Worm (Caenorhabditis elegans): ENCODE results near the gene Y39E4B.11.

Gene Y39E4B.11

ce11 chrIII:13173687-13174086 lies 31.1 kb upstream of the Y39E4B.11 start:
- TF ChIP-seq ztf-4 (tag; optimal IDR thresholded peaks at IDR 0.05) = no peak

- TF ChIP-seq ztf-1 (GFP tag; conservative IDR thresholded peaks at IDR 0.05) (no peak), C34F6.9 (tag; optimal IDR thresholded peaks at IDR 0.05) (no peak), ZK546.5 (tag; optimal IDR thresholded peaks at IDR 0.05) (no peak), dmd-4 (tag; optimal IDR thresholded peaks at IDR 0.05) (no peak), mdl-1 (tag; optimal IDR thresholded peaks at IDR 0.05) (no peak)
Observed at ce11 chrIII:13176876-13177275, 27.9 kb upstream of the Y39E4B.11 start.

- TF ChIP-seq fos-1 (tag; optimal IDR thresholded peaks at IDR 0.05) (peak; percentile 36), lsy-2 (tag; optimal IDR thresholded peaks at IDR 0.05) (peak in 1 of 2 experiments; percentile 66), ZK546.5 (tag; optimal IDR thresholded peaks at IDR 0.05) (no peak), ztf-11 (tag; optimal IDR thresholded peaks at IDR 0.05) (no peak), unc-62 (GFP tag; optimal IDR thresholded peaks at IDR 0.05) (no peak), gmeb-1 (tag; optimal IDR thresholded peaks at IDR 0.05) (no peak), mdl-1 (tag; optimal IDR thresholded peaks at IDR 0.05) (no peak), elt-1 (tag; optimal IDR thresholded peaks at IDR 0.05) (no peak), nhr-23 (tag; optimal IDR thresholded peaks at IDR 0.05) (no peak), zag-1 (tag; optimal IDR thresholded peaks at IDR 0.05) (no peak), lin-39 (tag; optimal IDR thresholded peaks at IDR 0.05) (no peak), nhr-11 (tag; optimal IDR thresholded peaks at IDR 0.05) (no peak), peb-1 (tag; optimal IDR thresholded peaks at IDR 0.05) (no peak), sma-9 (GFP tag; optimal IDR thresholded peaks at IDR 0.05) (peak; percentile 23), sma-9 (tag; optimal IDR thresholded peaks at IDR 0.05) (no peak), ztf-1 (GFP tag; conservative IDR thresholded peaks at IDR 0.05) (no peak), dmd-4 (tag; optimal IDR thresholded peaks at IDR 0.05) (no peak), nhr-129 (tag; optimal IDR thresholded peaks at IDR 0.05) (no peak), nhr-77 (tag; optimal IDR thresholded peaks at IDR 0.05) (no peak), aly-2 (tag; optimal IDR thresholded peaks at IDR 0.05) (no peak), lin-13 (GFP tag; optimal IDR thresholded peaks at IDR 0.05) (no peak), crh-2 (tag; optimal IDR thresholded peaks at IDR 0.05) (no peak), mbf-1 (tag; optimal IDR thresholded peaks at IDR 0.05) (no peak), R02D3.7 (tag; optimal IDR thresholded peaks at IDR 0.05) (no peak), nhr-21 (tag; optimal IDR thresholded peaks at IDR 0.05) (peak; percentile 27), F13H6.1 (tag; optimal IDR thresholded peaks at IDR 0.05) (peak; percentile 38), sma-3 (GFP tag; optimal IDR thresholded peaks at IDR 0.05) (peak; percentile 34), nhr-237 (tag; optimal IDR thresholded peaks at IDR 0.05) (no peak), nhr-10 (tag; optimal IDR thresholded peaks at IDR 0.05) (no peak), unc-39 (tag; optimal IDR thresholded peaks at IDR 0.05) (no peak), mab-5 (tag; optimal IDR thresholded peaks at IDR 0.05) (no peak), Y55F3AM.14 (GFP tag; optimal IDR thresholded peaks at IDR 0.05) (no peak), C34F6.9 (tag; optimal IDR thresholded peaks at IDR 0.05) (peak; percentile 21), blmp-1 (tag; optimal IDR thresholded peaks at IDR 0.05; ENCODE audit: insufficient read depth) (no peak), sem-4 (tag; optimal IDR thresholded peaks at IDR 0.05) (peak; percentile 88), alr-1 (tag; optimal IDR thresholded peaks at IDR 0.05) (no peak), nhr-25 (tag; optimal IDR thresholded peaks at IDR 0.05) (peak; percentile 48), nhr-12 (tag; optimal IDR thresholded peaks at IDR 0.05) (no peak), skn-1 (tag; optimal IDR thresholded peaks at IDR 0.05) (no peak), nhr-6 (tag; optimal IDR thresholded peaks at IDR 0.05) (no peak), elt-3 (tag; optimal IDR thresholded peaks at IDR 0.05) (no peak), egl-27 (tag; optimal IDR thresholded peaks at IDR 0.05) (no peak), ceh-16 (tag; optimal IDR thresholded peaks at IDR 0.05) (no peak), ztf-4 (tag; optimal IDR thresholded peaks at IDR 0.05) (no peak), unc-55 (GFP tag; optimal IDR thresholded peaks at IDR 0.05) (no peak), ceh-82 (tag; optimal IDR thresholded peaks at IDR 0.05) (no peak), ama-1 (optimal IDR thresholded peaks at IDR 0.05) (no peak), snpc-4 (tag; optimal IDR thresholded peaks at IDR 0.05) (no peak), lin-11 (tag; optimal IDR thresholded peaks at IDR 0.05) (no peak)
Observed at ce11 chrIII:13182003-13182402, 22.8 kb upstream of the Y39E4B.11 start.
